Fruit fly (Drosophila melanogaster): ENCODE results near the gene CG14304.

The CG14304 gene

DNA sequence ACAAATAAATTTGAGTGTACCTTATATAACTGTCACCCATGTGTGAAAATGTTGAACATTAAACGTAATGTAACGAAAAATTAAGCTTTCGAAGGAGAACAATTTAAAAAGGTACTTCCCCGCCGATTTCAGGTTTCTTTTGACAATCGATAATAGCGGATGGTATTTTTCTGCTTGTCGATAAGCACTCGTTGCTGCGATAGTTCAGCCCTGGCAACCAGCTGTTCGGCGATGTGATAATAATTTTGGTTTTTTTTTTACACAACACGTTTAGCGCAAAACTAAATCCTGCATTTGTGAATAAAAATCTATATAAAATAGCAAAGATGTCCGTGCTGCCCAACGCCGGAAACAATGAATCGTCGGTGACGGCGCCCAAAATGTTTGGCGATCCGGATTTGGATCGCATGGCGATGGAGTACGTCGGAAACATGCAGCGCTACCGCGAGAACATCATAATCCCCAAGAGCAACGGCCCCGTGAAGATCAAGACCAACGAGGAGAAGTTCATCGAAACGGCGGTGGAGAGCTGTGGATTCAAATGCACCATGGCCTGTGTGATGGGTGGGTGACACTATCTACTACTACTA is 46.6 kb upstream of the CG14304 start, which contains the start of gene CG31229 (continued):
- no peak for TF ChIP-seq Hr51 (GFP tag; optimal IDR thresholded peaks at IDR 0.05)
- no peak for TF ChIP-seq bowl (GFP tag; IDR thresholded peaks at IDR 0.05)
- no peak for TF ChIP-seq run (tag; optimal IDR thresholded peaks at IDR 0.05)
- no peak for TF ChIP-seq CG12942 (GFP tag; optimal IDR thresholded peaks at IDR 0.05)
- peak; percentile 8 for TF ChIP-seq CG10267 (tag; optimal IDR thresholded peaks at IDR 0.05)
- TF ChIP-seq Trl (optimal IDR thresholded peaks at IDR 0.05), result no peak
- TF ChIP-seq Trl (GFP tag; optimal IDR thresholded peaks at IDR 0.05), result no peak
- no peak for TF ChIP-seq CG12071 (GFP tag; optimal IDR thresholded peaks at IDR 0.05)
- peak; percentile 7 for TF ChIP-seq YL-1 (GFP tag; optimal IDR thresholded peaks at IDR 0.05)
- TF ChIP-seq CG1792 (GFP tag; optimal IDR thresholded peaks at IDR 0.05), result no peak
- TF ChIP-seq CG12744 (GFP tag; optimal IDR thresholded peaks at IDR 0.05), result no peak
- TF ChIP-seq CG2678 (tag; optimal IDR thresholded peaks at IDR 0.05), result no peak
- TF ChIP-seq ap (GFP tag; IDR thresholded peaks at IDR 0.05), result no peak
- no peak for TF ChIP-seq jigr1 (GFP tag; IDR thresholded peaks at IDR 0.05)
- TF ChIP-seq CG7271 (tag; optimal IDR thresholded peaks at IDR 0.05), result no peak
- TF ChIP-seq gro (GFP tag; optimal IDR thresholded peaks at IDR 0.05), result no peak
- TF ChIP-seq H2.0 (GFP tag; IDR thresholded peaks at IDR 0.05), result no peak
- no peak for TF ChIP-seq fd96Cb (tag; optimal IDR thresholded peaks at IDR 0.05)
- peak; percentile 23 for TF ChIP-seq CG1603 (tag; optimal IDR thresholded peaks at IDR 0.05)
- no peak for TF ChIP-seq CG18476 (GFP tag; optimal IDR thresholded peaks at IDR 0.05)
- no peak for TF ChIP-seq ro (GFP tag; IDR thresholded peaks at IDR 0.05)
- TF ChIP-seq zen (tag; optimal IDR thresholded peaks at IDR 0.05), result no peak
- no peak for TF ChIP-seq CG11696 (GFP tag; IDR thresholded peaks at IDR 0.05)
- 0 out of 2 replicates have a peak, but pooled peaks have one; percentile 24 for TF ChIP-seq nerfin-2 (GFP tag; IDR thresholded peaks at IDR 0.05; ENCODE audit: partially characterized antibody)
- no peak for TF ChIP-seq BtbVII (GFP tag; optimal IDR thresholded peaks at IDR 0.05)
- no peak for TF ChIP-seq hkb (optimal IDR thresholded peaks at IDR 0.05)
- 0 out of 2 replicates have a peak, but pooled peaks have one; percentile 13 for TF ChIP-seq hkb (GFP tag; IDR thresholded peaks at IDR 0.05)
- TF ChIP-seq CrebB (tag; optimal IDR thresholded peaks at IDR 0.05), result no peak
- no peak for TF ChIP-seq Atf3 (GFP tag; optimal IDR thresholded peaks at IDR 0.05)
- TF ChIP-seq CG5953 (GFP tag; IDR thresholded peaks at IDR 0.05), result no peak
- TF ChIP-seq Dad (GFP tag; optimal IDR thresholded peaks at IDR 0.05), result no peak
- TF ChIP-seq grn (GFP tag; optimal IDR thresholded peaks at IDR 0.05), result no peak
- peak; percentile 54 for TF ChIP-seq stwl (tag; optimal IDR thresholded peaks at IDR 0.05)
- no peak for TF ChIP-seq sug (tag; optimal IDR thresholded peaks at IDR 0.05)
- no peak for TF ChIP-seq Antp (GFP tag; optimal IDR thresholded peaks at IDR 0.05)
- no peak for TF ChIP-seq C15 (GFP tag; IDR thresholded peaks at IDR 0.05)
- no peak for TF ChIP-seq Vsx1 (GFP tag; optimal IDR thresholded peaks at IDR 0.05)
- no peak for TF ChIP-seq Jarid2 (GFP tag; optimal IDR thresholded peaks at IDR 0.05)
- no peak for TF ChIP-seq D19A (tag; optimal IDR thresholded peaks at IDR 0.05)
- no peak for TF ChIP-seq Rfx (GFP tag; IDR thresholded peaks at IDR 0.05)
- TF ChIP-seq CG10462 (GFP tag; optimal IDR thresholded peaks at IDR 0.05), result no peak
- TF ChIP-seq CG6654 (GFP tag; optimal IDR thresholded peaks at IDR 0.05), result no peak
- no peak for TF ChIP-seq slou (GFP tag; optimal IDR thresholded peaks at IDR 0.05)
- TF ChIP-seq Dll (GFP tag; IDR thresholded peaks at IDR 0.05; ENCODE audit: partially characterized antibody), result peak; percentile 66; the same call in 3 of the 4 replicates
- no peak for TF ChIP-seq CG14014 (GFP tag; IDR thresholded peaks at IDR 0.05)
- no peak for TF ChIP-seq yki (optimal IDR thresholded peaks at IDR 0.05)
- TF ChIP-seq mirr (GFP tag; optimal IDR thresholded peaks at IDR 0.05), result no peak
- TF ChIP-seq toy (GFP tag; IDR thresholded peaks at IDR 0.05), result no peak
- TF ChIP-seq CG4617 (GFP tag; optimal IDR thresholded peaks at IDR 0.05; ENCODE audit: borderline replicate concordance), result peak; percentile 41
- TF ChIP-seq usp (GFP tag; optimal IDR thresholded peaks at IDR 0.05), result no peak
- no peak for TF ChIP-seq cas (GFP tag; IDR thresholded peaks at IDR 0.05)
- TF ChIP-seq CG2116 (GFP tag; optimal IDR thresholded peaks at IDR 0.05), result peak; percentile 62
